Worm (Caenorhabditis elegans): ENCODE data around the gene R12B2.7.

- TF ChIP-seq nhr-84 (tag; optimal IDR thresholded peaks at IDR 0.05) = no peak
- no peak for TF ChIP-seq skn-1 (tag; optimal IDR thresholded peaks at IDR 0.05)
- TF ChIP-seq ztf-4 (tag; optimal IDR thresholded peaks at IDR 0.05) = no peak
- TF ChIP-seq unc-130 (tag; optimal IDR thresholded peaks at IDR 0.05) = no peak
- TF ChIP-seq unc-62 (GFP tag; optimal IDR thresholded peaks at IDR 0.05) = no peak
Measured at ce11 chrIII:5782080-5782479, 32.8 kb upstream of the R12B2.7 start.

Measured in whole organism, L1 larva.